Fruit fly (Drosophila melanogaster): Measurements from ENCODE around the gene CG13454.

CG13454 gene

dm6 chr3L:15518344-15518743, 1.5 kb upstream of the CG13454 start:
- TF ChIP-seq Mnt (GFP tag; optimal IDR thresholded peaks at IDR 0.05): peak; percentile 35
- peak; percentile 33 for TF ChIP-seq cic (GFP tag; optimal IDR thresholded peaks at IDR 0.05)
- TF ChIP-seq CG7045 (GFP tag; optimal IDR thresholded peaks at IDR 0.05): no peak
- TF ChIP-seq kay (GFP tag; ENCODE audit: borderline replicate concordance): peak; percentile 8
- no peak for TF ChIP-seq Hr96 (GFP tag; optimal IDR thresholded peaks at IDR 0.05)

DNA sequence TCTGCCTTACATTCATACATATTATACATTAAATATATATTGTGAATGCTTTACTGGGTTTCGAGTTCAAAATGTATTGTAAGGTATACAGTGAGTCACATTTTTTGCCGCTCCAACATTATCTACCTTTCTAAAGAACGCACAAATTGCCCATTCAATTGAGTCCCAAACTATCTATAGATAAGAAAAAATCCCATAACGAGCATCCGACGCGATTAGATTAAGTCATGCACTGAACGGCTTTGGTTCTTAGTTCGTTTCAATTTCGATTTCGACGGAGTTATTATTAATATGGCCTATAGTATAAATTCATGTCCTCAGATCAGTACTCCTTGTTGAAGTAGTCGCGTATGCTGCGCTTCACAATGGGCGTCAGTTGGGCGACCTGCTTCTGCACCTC, 652 bp upstream of the CG13454 start:
- TF ChIP-seq CG5204 (GFP tag; optimal IDR thresholded peaks at IDR 0.05): no peak
- TF ChIP-seq cnc (optimal IDR thresholded peaks at IDR 0.05): no peak
- no peak for TF ChIP-seq bab1 (GFP tag; optimal IDR thresholded peaks at IDR 0.05)
- peak; percentile 12 for TF ChIP-seq cic (GFP tag; optimal IDR thresholded peaks at IDR 0.05)
- TF ChIP-seq ovo (GFP tag; optimal IDR thresholded peaks at IDR 0.05): no peak
- no peak for TF ChIP-seq CG1620 (GFP tag; optimal IDR thresholded peaks at IDR 0.05)
- TF ChIP-seq pad (GFP tag; optimal IDR thresholded peaks at IDR 0.05): no peak
- no peak for TF ChIP-seq CG7045 (GFP tag; optimal IDR thresholded peaks at IDR 0.05)
- TF ChIP-seq CG33017 (tag; optimal IDR thresholded peaks at IDR 0.05): no peak
- TF ChIP-seq toe (GFP tag; optimal IDR thresholded peaks at IDR 0.05): no peak
- TF ChIP-seq CG12768 (GFP tag; optimal IDR thresholded peaks at IDR 0.05): no peak
- peak; percentile 50 for TF ChIP-seq kay (GFP tag; ENCODE audit: borderline replicate concordance)
- TF ChIP-seq tj (GFP tag; optimal IDR thresholded peaks at IDR 0.05): no peak
- TF ChIP-seq Clk (GFP tag; optimal IDR thresholded peaks at IDR 0.05): no peak

- TF ChIP-seq CG14711 (tag; optimal IDR thresholded peaks at IDR 0.05) (no peak), cnc (optimal IDR thresholded peaks at IDR 0.05) (no peak), Clk (GFP tag; optimal IDR thresholded peaks at IDR 0.05) (no peak), bab1 (GFP tag; optimal IDR thresholded peaks at IDR 0.05) (no peak), CG11617 (GFP tag; optimal IDR thresholded peaks at IDR 0.05) (no peak), Crg-1 (GFP tag; optimal IDR thresholded peaks at IDR 0.05) (no peak), kay (GFP tag; ENCODE audit: borderline replicate concordance) (no peak), toe (GFP tag; optimal IDR thresholded peaks at IDR 0.05) (no peak), Hr96 (GFP tag; optimal IDR thresholded peaks at IDR 0.05) (no peak), CG7045 (GFP tag; optimal IDR thresholded peaks at IDR 0.05) (no peak), CG1620 (GFP tag; optimal IDR thresholded peaks at IDR 0.05) (no peak), pad (GFP tag; optimal IDR thresholded peaks at IDR 0.05) (no peak), cic (GFP tag; optimal IDR thresholded peaks at IDR 0.05) (no peak), tj (GFP tag; optimal IDR thresholded peaks at IDR 0.05) (no peak), CG5204 (GFP tag; optimal IDR thresholded peaks at IDR 0.05) (no peak), CG7101 (tag; optimal IDR thresholded peaks at IDR 0.05) (no peak)
Observed at dm6 chr3L:15516440-15516839, 416 bp downstream of the CG13454 start.

- TF ChIP-seq cnc (optimal IDR thresholded peaks at IDR 0.05) (peak in 1 of 2 experiments; percentile 59), tj (GFP tag; optimal IDR thresholded peaks at IDR 0.05) (peak; percentile 26), CG33017 (tag; optimal IDR thresholded peaks at IDR 0.05) (no peak), CG11617 (GFP tag; optimal IDR thresholded peaks at IDR 0.05) (no peak), CG14711 (tag; optimal IDR thresholded peaks at IDR 0.05) (no peak), bab1 (GFP tag; optimal IDR thresholded peaks at IDR 0.05) (no peak), CG5204 (GFP tag; optimal IDR thresholded peaks at IDR 0.05) (no peak), pad (GFP tag; optimal IDR thresholded peaks at IDR 0.05) (no peak), Clk (GFP tag; optimal IDR thresholded peaks at IDR 0.05) (no peak), CG7101 (tag; optimal IDR thresholded peaks at IDR 0.05) (no peak), toe (GFP tag; optimal IDR thresholded peaks at IDR 0.05) (no peak), kay (GFP tag; ENCODE audit: borderline replicate concordance) (peak; percentile 91), ovo (GFP tag; optimal IDR thresholded peaks at IDR 0.05) (no peak), CG1620 (GFP tag; optimal IDR thresholded peaks at IDR 0.05) (no peak), Crg-1 (GFP tag; optimal IDR thresholded peaks at IDR 0.05) (no peak), Mnt (GFP tag; optimal IDR thresholded peaks at IDR 0.05) (peak; percentile 82), cic (GFP tag; optimal IDR thresholded peaks at IDR 0.05) (peak; percentile 99), CG7045 (GFP tag; optimal IDR thresholded peaks at IDR 0.05) (no peak), Hr96 (GFP tag; optimal IDR thresholded peaks at IDR 0.05) (no peak), CG12768 (GFP tag; optimal IDR thresholded peaks at IDR 0.05) (no peak)
Observed at dm6 chr3L:15514814-15515495, 1.9 kb downstream of the CG13454 start.

- TF ChIP-seq ovo (GFP tag; optimal IDR thresholded peaks at IDR 0.05) (no peak), bab1 (GFP tag; optimal IDR thresholded peaks at IDR 0.05) (no peak), toe (GFP tag; optimal IDR thresholded peaks at IDR 0.05) (no peak), CG5204 (GFP tag; optimal IDR thresholded peaks at IDR 0.05) (no peak), kay (GFP tag; ENCODE audit: borderline replicate concordance) (no peak), Clk (GFP tag; optimal IDR thresholded peaks at IDR 0.05) (no peak), cnc (optimal IDR thresholded peaks at IDR 0.05) (no peak), tj (GFP tag; optimal IDR thresholded peaks at IDR 0.05) (peak; percentile 58), cic (GFP tag; optimal IDR thresholded peaks at IDR 0.05) (no peak), Mnt (GFP tag; optimal IDR thresholded peaks at IDR 0.05) (peak; percentile 98)
Observed at dm6 chr3L:15514405-15514804, 2.5 kb downstream of the CG13454 start.

DNA sequence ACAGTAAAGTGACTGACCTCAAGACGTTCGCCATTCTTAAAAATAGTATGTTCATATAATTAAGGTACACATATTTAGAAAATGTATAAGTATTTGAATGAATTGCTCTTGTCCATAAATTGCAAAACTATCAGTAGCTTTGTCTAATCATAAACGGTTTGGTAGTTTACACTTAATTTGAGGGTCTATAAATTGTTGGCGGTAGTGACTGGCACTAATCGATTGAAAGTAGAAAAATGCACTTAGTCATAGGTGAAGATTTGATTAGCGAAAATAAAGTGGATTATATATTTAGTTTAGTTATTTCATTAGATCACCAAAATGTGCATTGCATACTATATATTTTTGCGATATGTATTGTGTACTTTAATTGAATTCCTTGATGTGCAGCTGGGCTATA, 3.1 kb downstream of the CG13454 start:
- peak in 1 of 2 experiments; percentile 63 for TF ChIP-seq cnc (optimal IDR thresholded peaks at IDR 0.05)
- TF ChIP-seq CG11617 (GFP tag; optimal IDR thresholded peaks at IDR 0.05): no peak
- TF ChIP-seq tj (GFP tag; optimal IDR thresholded peaks at IDR 0.05): no peak
- TF ChIP-seq cic (GFP tag; optimal IDR thresholded peaks at IDR 0.05): no peak
- TF ChIP-seq CG12768 (GFP tag; optimal IDR thresholded peaks at IDR 0.05): no peak
- TF ChIP-seq pad (GFP tag; optimal IDR thresholded peaks at IDR 0.05): no peak
- TF ChIP-seq kay (GFP tag; ENCODE audit: borderline replicate concordance): peak; percentile 66

All from whole organism, adult.